Worm (Caenorhabditis elegans) whole organism, L4/young adult: Measurements from ENCODE around the gene mboa-1.

Experiments
- dao-5 ChIP-seq: sonication (generic microtip); optimal IDR thresholded peaks from 2 replicates; lab custom pipeline; 2016; ENCODE audit warnings: missing genotype, missing genetic modification characterization, moderate library complexity, missing compliant biosample characterization
- him-1 ChIP-seq: sonication (generic microtip); optimal IDR thresholded peaks from 2 replicates; lab custom pipeline; 2016; ENCODE audit warnings: missing genotype, missing genetic modification reagents, missing genetic modification characterization, missing compliant biosample characterization

- TF ChIP-seq him-1 (tag; lab: Kevin White, UChicago) (no peak), dao-5 (tag; lab: Kevin White, UChicago) (no peak)
These were observed at the start of gene mboa-1 for ce11 chrX:16030506-16030905.
